Fruit fly (Drosophila melanogaster): ENCODE measurements around the gene CG10232.

- TF ChIP-seq CG14711 (tag; optimal IDR thresholded peaks at IDR 0.05): no peak
- TF ChIP-seq kay (GFP tag; ENCODE audit: borderline replicate concordance): no peak
- TF ChIP-seq CG5204 (GFP tag; optimal IDR thresholded peaks at IDR 0.05): no peak
- no peak for TF ChIP-seq Clk (GFP tag; optimal IDR thresholded peaks at IDR 0.05)
- no peak for TF ChIP-seq bab1 (GFP tag; optimal IDR thresholded peaks at IDR 0.05)
- TF ChIP-seq CG7045 (GFP tag; optimal IDR thresholded peaks at IDR 0.05): no peak
- no peak for TF ChIP-seq pad (GFP tag; optimal IDR thresholded peaks at IDR 0.05)
These were observed 12.3 kb upstream of the CG10232 start for dm6 chr3R:23733771-23734170.

All from whole organism, adult.